Worm (Caenorhabditis elegans): ENCODE measurements around the gene asna-1.

The asna-1 gene

ce11 chrIII:8904044-8904443 lies 9.2 kb downstream of the asna-1 start, which contains the start of gene lin-9:
Gene lin-9, minus strand, starts transcription at chrIII:8904131.
- TF ChIP-seq ZK546.5 (tag; optimal IDR thresholded peaks at IDR 0.05) (peak; percentile 43), nhr-23 (tag; optimal IDR thresholded peaks at IDR 0.05) (peak; percentile 97), unc-39 (tag; optimal IDR thresholded peaks at IDR 0.05) (no peak), lin-15B (tag; optimal IDR thresholded peaks at IDR 0.05) (peak; percentile 99), pqm-1 (tag; optimal IDR thresholded peaks at IDR 0.05) (peak; percentile 35), nhr-11 (tag; optimal IDR thresholded peaks at IDR 0.05) (peak; percentile 32), unc-62 (GFP tag; optimal IDR thresholded peaks at IDR 0.05) (peak; percentile 44), R02D3.7 (tag; optimal IDR thresholded peaks at IDR 0.05) (peak; percentile 86), sea-2 (GFP tag; optimal IDR thresholded peaks at IDR 0.05) (peak; percentile 68), elt-1 (tag; optimal IDR thresholded peaks at IDR 0.05) (peak; percentile 53), skn-1 (tag; optimal IDR thresholded peaks at IDR 0.05) (peak; percentile 72), nfya-1 (tag; optimal IDR thresholded peaks at IDR 0.05; ENCODE audit: insufficient read depth) (peak; percentile 100), ceh-16 (tag; optimal IDR thresholded peaks at IDR 0.05) (no peak), nhr-43 (tag; optimal IDR thresholded peaks at IDR 0.05; ENCODE audit: poor library complexity, severe bottlenecking) (peak; percentile 92), nhr-12 (tag; optimal IDR thresholded peaks at IDR 0.05) (no peak), nhr-77 (tag; optimal IDR thresholded peaks at IDR 0.05) (peak; percentile 32), fos-1 (tag; optimal IDR thresholded peaks at IDR 0.05) (peak; percentile 30), hmg-11 (tag; optimal IDR thresholded peaks at IDR 0.05) (peak; percentile 96), nhr-25 (tag; optimal IDR thresholded peaks at IDR 0.05) (peak; percentile 96), eor-1 (tag; optimal IDR thresholded peaks at IDR 0.05) (no peak), mdl-1 (tag; optimal IDR thresholded peaks at IDR 0.05) (peak; percentile 59), ceh-82 (tag; optimal IDR thresholded peaks at IDR 0.05) (peak; percentile 71), snpc-4 (tag; optimal IDR thresholded peaks at IDR 0.05) (peak; percentile 85), daf-12 (tag; optimal IDR thresholded peaks at IDR 0.05) (no peak), ceh-28 (tag; optimal IDR thresholded peaks at IDR 0.05) (peak; percentile 91), nhr-76 (tag; optimal IDR thresholded peaks at IDR 0.05) (no peak), elt-2 (tag; optimal IDR thresholded peaks at IDR 0.05) (peak; percentile 78), tbx-2 (tag; optimal IDR thresholded peaks at IDR 0.05) (peak; percentile 94), ceh-9 (tag; optimal IDR thresholded peaks at IDR 0.05) (no peak), fkh-10 (GFP tag; optimal IDR thresholded peaks at IDR 0.05) (peak; percentile 85), lin-39 (tag; optimal IDR thresholded peaks at IDR 0.05) (peak; percentile 98), egl-5 (tag; optimal IDR thresholded peaks at IDR 0.05) (peak; percentile 94), fkh-2 (tag; optimal IDR thresholded peaks at IDR 0.05) (peak; percentile 91), ztf-4 (tag; optimal IDR thresholded peaks at IDR 0.05) (peak; percentile 48), egl-27 (tag; optimal IDR thresholded peaks at IDR 0.05) (no peak), zag-1 (tag; optimal IDR thresholded peaks at IDR 0.05) (no peak), aly-2 (tag; optimal IDR thresholded peaks at IDR 0.05) (peak; percentile 60), nhr-237 (tag; optimal IDR thresholded peaks at IDR 0.05) (no peak), jun-1 (tag; optimal IDR thresholded peaks at IDR 0.05) (peak; percentile 97), ztf-11 (tag; optimal IDR thresholded peaks at IDR 0.05) (no peak), mml-1 (tag; optimal IDR thresholded peaks at IDR 0.05) (no peak), lsy-12 (tag; optimal IDR thresholded peaks at IDR 0.05) (peak; percentile 98), nhr-67 (tag; optimal IDR thresholded peaks at IDR 0.05) (no peak), ama-1 (optimal IDR thresholded peaks at IDR 0.05) (peak; percentile 83), nhr-28 (tag; optimal IDR thresholded peaks at IDR 0.05) (no peak), pha-4 (tag; optimal IDR thresholded peaks at IDR 0.05) (peak; percentile 98), elt-3 (tag; optimal IDR thresholded peaks at IDR 0.05) (no peak)
